Fruit fly (Drosophila melanogaster) whole organism, prepupa: Measurements from ENCODE around the gene Ten-a.

Experiments
- Blimp-1 ChIP-seq: fragments of 200-800 bp; sonication (Bioruptor generic); optimal IDR thresholded peaks from 3 replicates; lab custom pipeline; 2017; ENCODE audit warnings: missing biosample characterization, missing genetic modification characterization, mild to moderate bottlenecking, moderate library complexity, missing genetic modification reagents
- CG10631 ChIP-seq: fragments of 200-800 bp; sonication (Bioruptor generic); optimal IDR thresholded peaks from 2 replicates; lab custom pipeline; 2016; ENCODE audit warnings: missing biosample characterization, missing genetic modification characterization
- CG10669 ChIP-seq: fragments of 200-800 bp; sonication (Bioruptor generic); optimal IDR thresholded peaks from 3 replicates; lab custom pipeline; 2018; ENCODE audit warnings: missing biosample characterization, mild to moderate bottlenecking, missing genetic modification characterization, moderate library complexity
- CG11294 ChIP-seq: fragments of 200-800 bp; sonication (Bioruptor generic); IDR thresholded peaks from 2 replicates; pipeline ENCODE4 v1.3.6; 2022; ENCODE audit warnings: missing biosample characterization, missing genetic modification characterization
- CG11762 ChIP-seq: fragments of 200-800 bp; sonication (Bioruptor generic); optimal IDR thresholded peaks from 3 replicates; lab custom pipeline; 2016; ENCODE audit warnings: missing biosample characterization, missing genetic modification characterization; ENCODE audit not compliant: insufficient read depth
- CG11902 ChIP-seq: fragments of 200-800 bp; sonication (Bioruptor generic); optimal IDR thresholded peaks from 3 replicates; lab custom pipeline; 2016; ENCODE audit warnings: missing biosample characterization, missing genetic modification characterization
- CG15336 ChIP-seq: fragments of 200-800 bp; sonication (Bioruptor generic); IDR thresholded peaks from 2 replicates; pipeline ENCODE4 v1.3.6; 2022; ENCODE audit warnings: missing biosample characterization, missing genetic modification characterization
- CG16779 ChIP-seq: fragments of 200-800 bp; sonication (Bioruptor generic); optimal IDR thresholded peaks from 3 replicates; lab custom pipeline; 2017; ENCODE audit warnings: missing biosample characterization, mild to moderate bottlenecking, missing genetic modification characterization
- CG3032 ChIP-seq: fragments of 200-800 bp; optimal IDR thresholded peaks from 2 replicates; lab custom pipeline; 2019; ENCODE audit warnings: missing biosample characterization, mild to moderate bottlenecking, missing genetic modification characterization, moderate library complexity
- CG34406 ChIP-seq: fragments of 200-800 bp; sonication (Bioruptor generic); optimal IDR thresholded peaks from 3 replicates; lab custom pipeline; 2016; ENCODE audit warnings: missing biosample characterization, missing genetic modification characterization
- CG3919 ChIP-seq: fragments of 200-800 bp; sonication (Bioruptor generic); optimal IDR thresholded peaks from 3 replicates; lab custom pipeline; 2016; ENCODE audit warnings: missing biosample characterization, missing genetic modification characterization
- CG4318 ChIP-seq: fragments of 200-800 bp; sonication (Bioruptor generic); optimal IDR thresholded peaks from 3 replicates; lab custom pipeline; 2017; ENCODE audit warnings: missing biosample characterization, mild to moderate bottlenecking, missing genetic modification characterization
- CG6163 ChIP-seq: fragments of 200-800 bp; sonication (Bioruptor generic); IDR thresholded peaks from 3 replicates; pipeline ENCODE4 v1.3.6; 2022; ENCODE audit warnings: missing biosample characterization, missing genetic modification characterization
- CG6792 ChIP-seq: fragments of 200-800 bp; sonication (Bioruptor generic); optimal IDR thresholded peaks from 3 replicates; lab custom pipeline; 2016; ENCODE audit warnings: missing biosample characterization, missing genetic modification characterization
- CG6808 ChIP-seq: fragments of 200-800 bp; sonication (Bioruptor generic); optimal IDR thresholded peaks from 3 replicates; lab custom pipeline; 2017; ENCODE audit warnings: missing biosample characterization, missing genetic modification characterization, mild to moderate bottlenecking, moderate library complexity, missing genetic modification reagents
- CG6854 ChIP-seq: fragments of 200-800 bp; sonication (Bioruptor generic); optimal IDR thresholded peaks from 2 replicates; lab custom pipeline; 2017; ENCODE audit warnings: missing biosample characterization, mild to moderate bottlenecking, missing genetic modification characterization
- CG7368 ChIP-seq: fragments of 200-800 bp; sonication (Bioruptor generic); optimal IDR thresholded peaks from 3 replicates; lab custom pipeline; 2016; ENCODE audit warnings: missing biosample characterization, missing genetic modification characterization
- CG8319 ChIP-seq: fragments of 200-800 bp; sonication (Bioruptor generic); optimal IDR thresholded peaks from 3 replicates; lab custom pipeline; 2016; ENCODE audit warnings: missing biosample characterization, missing genetic modification characterization
- CG8632 ChIP-seq: fragments of 200-800 bp; sonication (Bioruptor generic); optimal IDR thresholded peaks from 3 replicates; lab custom pipeline; 2016; ENCODE audit warnings: missing biosample characterization, missing genetic modification characterization
- CG9139 ChIP-seq: fragments of 200-800 bp; sonication (Bioruptor generic); optimal IDR thresholded peaks from 3 replicates; lab custom pipeline; 2017; ENCODE audit warnings: missing biosample characterization, mild to moderate bottlenecking, missing genetic modification characterization
- Eip75B ChIP-seq: fragments of 200-800 bp; sonication (Bioruptor generic); optimal IDR thresholded peaks from 3 replicates; lab custom pipeline; 2016; ENCODE audit warnings: missing biosample characterization, missing genetic modification characterization
- Gug ChIP-seq: fragments of 200-800 bp; sonication (Bioruptor generic); IDR thresholded peaks from 2 replicates; pipeline ENCODE4 v1.3.6; 2022; ENCODE audit warnings: missing biosample characterization, missing genetic modification characterization
- Hr38 ChIP-seq: sonication (Bioruptor generic); optimal IDR thresholded peaks from 2 replicates; lab custom pipeline; 2016; ENCODE audit warnings: missing biosample characterization, missing genetic modification characterization
- Hr39 ChIP-seq: fragments of 200-800 bp; sonication (Bioruptor generic); optimal IDR thresholded peaks from 2 replicates; lab custom pipeline; 2016; ENCODE audit warnings: missing biosample characterization, missing genetic modification characterization
- Met ChIP-seq: fragments of 200-800 bp; sonication (Bioruptor generic); optimal IDR thresholded peaks from 3 replicates; lab custom pipeline; 2016; ENCODE audit warnings: missing biosample characterization, missing genetic modification characterization
- OdsH ChIP-seq: fragments of 200-800 bp; sonication (Bioruptor generic); optimal IDR thresholded peaks from 3 replicates; lab custom pipeline; 2016; ENCODE audit warnings: missing biosample characterization, missing genetic modification characterization
- Smox ChIP-seq: fragments of 200-800 bp; sonication (Bioruptor generic); optimal IDR thresholded peaks from 3 replicates; lab custom pipeline; 2016; ENCODE audit warnings: missing biosample characterization, missing genetic modification characterization
- Sox102F ChIP-seq: fragments of 200-800 bp; sonication (Bioruptor generic); optimal IDR thresholded peaks from 2 replicates; lab custom pipeline; 2016; ENCODE audit warnings: missing biosample characterization, mild to moderate bottlenecking, missing genetic modification characterization
- Sox14 ChIP-seq: fragments of 200-800 bp; sonication (Bioruptor generic); optimal IDR thresholded peaks from 3 replicates; lab custom pipeline; 2016; ENCODE audit warnings: missing biosample characterization, missing genetic modification characterization
- Sox15 ChIP-seq: fragments of 200-800 bp; sonication (Bioruptor generic); optimal IDR thresholded peaks from 3 replicates; lab custom pipeline; 2016; ENCODE audit warnings: missing biosample characterization, missing genetic modification characterization
- achi ChIP-seq: fragments of 200-800 bp; sonication (Bioruptor generic); optimal IDR thresholded peaks from 3 replicates; lab custom pipeline; 2016; ENCODE audit warnings: missing biosample characterization, missing genetic modification characterization
- acj6 ChIP-seq: fragments of 200-800 bp; sonication (Bioruptor generic); optimal IDR thresholded peaks from 3 replicates; lab custom pipeline; 2016; ENCODE audit warnings: missing biosample characterization, missing genetic modification characterization
- cyc ChIP-seq: fragments of 200-800 bp; sonication (Bioruptor generic); optimal IDR thresholded peaks from 3 replicates; lab custom pipeline; 2016; ENCODE audit warnings: missing biosample characterization, missing genetic modification characterization
- dac ChIP-seq: fragments of 200-800 bp; sonication (Bioruptor generic); optimal IDR thresholded peaks from 2 replicates; lab custom pipeline; 2017; ENCODE audit warnings: missing biosample characterization, mild to moderate bottlenecking, missing genetic modification characterization
- dsx ChIP-seq: fragments of 200-800 bp; optimal IDR thresholded peaks from 3 replicates; lab custom pipeline; 2019; ENCODE audit warnings: missing biosample characterization, mild to moderate bottlenecking, missing genetic modification characterization, moderate library complexity; ENCODE audit not compliant: poor library complexity, severe bottlenecking
- esn ChIP-seq: fragments of 200-800 bp; sonication (Bioruptor generic); optimal IDR thresholded peaks from 2 replicates; lab custom pipeline; 2016; ENCODE audit warnings: missing biosample characterization, mild to moderate bottlenecking, missing genetic modification characterization, moderate library complexity
- fd59A ChIP-seq: fragments of 200-800 bp; sonication (Bioruptor generic); optimal IDR thresholded peaks from 2 replicates; lab custom pipeline; 2017; ENCODE audit warnings: missing biosample characterization, mild to moderate bottlenecking, missing genetic modification characterization, missing genetic modification reagents
- fd85E ChIP-seq: fragments of 200-800 bp; sonication (Bioruptor generic); optimal IDR thresholded peaks from 3 replicates; lab custom pipeline; 2016; ENCODE audit warnings: missing biosample characterization, missing genetic modification characterization
- lz ChIP-seq: fragments of 200-800 bp; sonication (Bioruptor generic); optimal IDR thresholded peaks from 3 replicates; lab custom pipeline; 2016; ENCODE audit warnings: missing biosample characterization, missing genetic modification characterization
- net ChIP-seq: fragments of 200-800 bp; sonication (Bioruptor generic); optimal IDR thresholded peaks from 3 replicates; lab custom pipeline; 2016; ENCODE audit warnings: missing biosample characterization, missing genetic modification characterization
- pdm3 ChIP-seq: fragments of 200-800 bp; sonication (Bioruptor generic); optimal IDR thresholded peaks from 3 replicates; lab custom pipeline; 2016; ENCODE audit warnings: missing biosample characterization, missing genetic modification characterization
- salr ChIP-seq, 2 experiments: fragments of 200-800 bp; sonication (Bioruptor generic); optimal IDR thresholded peaks; 3 replicates each; lab custom pipeline; 2016 to 2018; ENCODE audit warnings: missing biosample characterization in 2 of 2, missing genetic modification characterization in 2 of 2, mild to moderate bottlenecking in 1 of 2
- spab ChIP-seq: fragments of 200-800 bp; sonication (Bioruptor generic); optimal IDR thresholded peaks from 2 replicates; lab custom pipeline; 2017; ENCODE audit warnings: missing biosample characterization, mild to moderate bottlenecking, missing genetic modification characterization, missing genetic modification reagents
- ss ChIP-seq, 2 experiments: fragments of 200-800 bp; sonication (Bioruptor generic); optimal IDR thresholded peaks; 2 replicates in 1 of 2; 3 replicates in 1 of 2; lab custom pipeline; 2017 to 2018; ENCODE audit warnings: mild to moderate bottlenecking in 2 of 2, missing biosample characterization in 2 of 2, missing genetic modification characterization in 2 of 2, moderate library complexity in 1 of 2
- svp ChIP-seq: fragments of 200-800 bp; sonication (Bioruptor generic); peaks from one replicate; lab custom pipeline; 2016; ENCODE audit warnings: missing biosample characterization, missing genetic modification characterization
- topi ChIP-seq: fragments of 200-800 bp; sonication (Bioruptor generic); optimal IDR thresholded peaks from 3 replicates; lab custom pipeline; 2016; ENCODE audit warnings: missing biosample characterization, missing genetic modification characterization
- vri ChIP-seq: fragments of 200-800 bp; sonication (Bioruptor generic); optimal IDR thresholded peaks from 3 replicates; lab custom pipeline; 2016; ENCODE audit warnings: missing biosample characterization, mild to moderate bottlenecking, missing genetic modification characterization

The Ten-a gene

DNA sequence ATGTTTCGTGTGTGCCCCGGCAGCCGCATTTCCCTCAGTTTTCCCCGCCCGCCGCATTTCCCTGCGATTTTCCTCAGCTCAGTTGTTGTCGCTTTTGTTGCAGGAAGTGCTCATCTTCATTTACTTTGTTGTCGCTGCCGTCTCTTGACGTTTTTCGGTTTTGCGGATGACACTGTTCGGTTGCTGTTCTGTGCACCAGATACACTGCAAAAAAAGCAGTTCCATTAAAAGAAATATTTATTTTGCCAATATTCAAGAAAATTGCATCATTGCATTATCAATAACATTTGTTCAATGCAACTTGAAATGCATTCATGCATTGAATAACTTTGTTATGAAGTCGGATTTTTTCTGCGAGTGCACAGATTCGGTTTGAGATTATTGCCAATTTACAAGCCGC lies 174.1 kb downstream of the Ten-a start (continued):
- TF ChIP-seq CG11762 (GFP tag; lab: Kevin White, UChicago) (peak; percentile 71), CG6792 (GFP tag; lab: Kevin White, UChicago) (peak; percentile 69), pdm3 (peak; percentile 87), CG11902 (peak; percentile 52), Blimp-1 (GFP tag; lab: Kevin White, UChicago) (no peak), Sox15 (peak; percentile 53), CG3919 (GFP tag; lab: Kevin White, UChicago) (peak; percentile 87), lz (peak; percentile 65), dsx (GFP tag; lab: Kevin White, UChicago) (peak; percentile 66), Sox102F (GFP tag; lab: Kevin White, UChicago) (peak; percentile 57), Met (GFP tag; lab: Kevin White, UChicago) (peak; percentile 63), CG6854 (no peak), spab (peak; percentile 59), Eip75B (GFP tag; lab: Kevin White, UChicago) (peak; percentile 64), achi (peak; percentile 78), CG6808 (GFP tag; lab: Kevin White, UChicago) (peak; percentile 56), svp (GFP tag; lab: Kevin White, UChicago) (peak; percentile 68), CG6163 (peak; percentile 92), esn (GFP tag; lab: Kevin White, UChicago) (peak; percentile 66), CG34406 (GFP tag; lab: Kevin White, UChicago) (peak; percentile 61), CG8319 (GFP tag; lab: Kevin White, UChicago) (peak; percentile 57), Hr39 (GFP tag; lab: Kevin White, UChicago) (peak; percentile 71), dac (GFP tag; lab: Kevin White, UChicago) (peak; percentile 77), CG10631 (peak; percentile 84)

DNA sequence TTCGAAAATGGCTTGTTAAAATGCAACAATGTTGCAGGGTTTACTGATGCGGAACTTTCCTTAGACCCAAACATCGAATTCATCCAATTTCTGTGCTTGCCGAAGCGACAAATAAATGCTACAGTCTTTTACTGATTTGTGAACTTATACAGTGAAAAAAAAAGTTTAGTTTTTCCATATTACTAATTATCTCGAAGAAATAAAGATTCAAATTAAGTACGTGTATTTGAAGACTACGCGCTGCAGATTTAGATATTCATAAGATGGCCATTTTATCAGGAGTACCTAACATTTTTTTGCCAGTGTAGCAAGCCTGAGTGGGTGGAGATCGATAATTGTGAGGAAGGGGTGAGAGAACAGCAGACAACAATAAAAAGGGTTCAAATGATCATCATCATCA lies 178.0 kb downstream of the Ten-a start:
- TF ChIP-seq CG34406 (GFP tag; lab: Kevin White, UChicago), result no peak
- peak; percentile 12 for TF ChIP-seq OdsH (GFP tag; lab: Kevin White, UChicago)
- TF ChIP-seq pdm3, result peak; percentile 10
- peak; percentile 24 for TF ChIP-seq Smox (GFP tag; lab: Kevin White, UChicago)
- TF ChIP-seq Blimp-1 (GFP tag; lab: Kevin White, UChicago), result no peak
- peak; percentile 6 for TF ChIP-seq CG10669 (GFP tag; lab: Kevin White, UChicago)
- TF ChIP-seq fd59A (GFP tag; lab: Kevin White, UChicago), result no peak
- TF ChIP-seq achi, result no peak
- peak; percentile 15 for TF ChIP-seq Hr39 (GFP tag; lab: Kevin White, UChicago)
- no peak for TF ChIP-seq dac (GFP tag; lab: Kevin White, UChicago)
- no peak for TF ChIP-seq CG16779 (tag; lab: Kevin White, UChicago)
- TF ChIP-seq CG15336, result no peak
- TF ChIP-seq cyc (GFP tag; lab: Kevin White, UChicago), result no peak
- TF ChIP-seq Sox15, result no peak
- TF ChIP-seq lz, result peak; percentile 25
- TF ChIP-seq CG8319 (GFP tag; lab: Kevin White, UChicago), result no peak
- TF ChIP-seq topi (GFP tag; lab: Kevin White, UChicago), result peak; percentile 51
- peak in 1 of 2 experiments; percentile 4 for TF ChIP-seq ss (GFP tag; optimal IDR thresholded peaks at IDR 0.05; lab: Kevin White, UChicago)
- no peak for TF ChIP-seq CG8632 (GFP tag; lab: Kevin White, UChicago)
- TF ChIP-seq Sox102F (GFP tag; lab: Kevin White, UChicago), result no peak
- no peak for TF ChIP-seq CG6854
- peak; percentile 55 for TF ChIP-seq acj6 (GFP tag; lab: Kevin White, UChicago)
- TF ChIP-seq CG9139 (GFP tag; lab: Kevin White, UChicago), result no peak
- peak; percentile 78 for TF ChIP-seq svp (GFP tag; lab: Kevin White, UChicago)
- TF ChIP-seq CG4318 (GFP tag; lab: Kevin White, UChicago), result no peak
- no peak for TF ChIP-seq fd85E (GFP tag; lab: Kevin White, UChicago)
- peak; percentile 54 for TF ChIP-seq Eip75B (GFP tag; lab: Kevin White, UChicago)
- TF ChIP-seq CG3032, result peak; percentile 17
- TF ChIP-seq CG7368 (GFP tag; lab: Kevin White, UChicago), result peak; percentile 30
- TF ChIP-seq vri (GFP tag; lab: Kevin White, UChicago), result peak; percentile 31
- no peak for TF ChIP-seq Sox14
- TF ChIP-seq salr (GFP tag; optimal IDR thresholded peaks at IDR 0.05; lab: Kevin White, UChicago), result no peak
- peak; percentile 69 for TF ChIP-seq CG6163
- no peak for TF ChIP-seq CG11294 (GFP tag; lab: Robert Waterston, UW)
- no peak for TF ChIP-seq net (GFP tag; lab: Kevin White, UChicago)
- TF ChIP-seq Gug (GFP tag; lab: Robert Waterston, UW), result no peak
- TF ChIP-seq esn (GFP tag; lab: Kevin White, UChicago), result peak; percentile 29
- peak; percentile 80 for TF ChIP-seq dsx (GFP tag; lab: Kevin White, UChicago)
- TF ChIP-seq Hr38 (GFP tag; lab: Kevin White, UChicago), result no peak
- no peak for TF ChIP-seq CG10631
- no peak for TF ChIP-seq CG3919 (GFP tag; lab: Kevin White, UChicago)
